Worm (Caenorhabditis elegans): ENCODE measurements around the gene gfi-3.

gfi-3 gene

DNA sequence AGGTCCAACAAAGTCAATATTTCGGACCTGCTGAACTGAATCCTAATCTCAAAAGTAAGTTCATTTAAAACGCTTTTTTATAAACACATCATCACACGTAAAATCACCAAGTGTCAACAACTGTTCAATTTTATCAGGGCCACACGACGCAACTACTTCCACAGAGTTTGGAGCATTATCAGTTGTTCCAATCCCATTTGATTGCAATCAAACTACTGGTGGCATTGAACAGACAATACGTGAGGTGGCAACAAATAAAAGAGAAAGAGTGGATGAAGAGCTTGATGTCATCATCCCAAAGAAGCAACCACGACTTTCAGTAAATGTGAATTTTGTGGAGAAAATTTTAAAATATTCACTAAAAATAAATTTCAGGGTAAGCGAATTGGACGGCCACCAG is 16.2 kb downstream of the gfi-3 start:
- TF ChIP-seq daf-16 (GFP tag; optimal IDR thresholded peaks at IDR 0.05), result peak in 1 of 2 experiments; percentile 1
- TF ChIP-seq daf-16 (tag; optimal IDR thresholded peaks at IDR 0.05), result peak; percentile 17
- TF ChIP-seq nhr-6 (tag; optimal IDR thresholded peaks at IDR 0.05), result no peak

DNA sequence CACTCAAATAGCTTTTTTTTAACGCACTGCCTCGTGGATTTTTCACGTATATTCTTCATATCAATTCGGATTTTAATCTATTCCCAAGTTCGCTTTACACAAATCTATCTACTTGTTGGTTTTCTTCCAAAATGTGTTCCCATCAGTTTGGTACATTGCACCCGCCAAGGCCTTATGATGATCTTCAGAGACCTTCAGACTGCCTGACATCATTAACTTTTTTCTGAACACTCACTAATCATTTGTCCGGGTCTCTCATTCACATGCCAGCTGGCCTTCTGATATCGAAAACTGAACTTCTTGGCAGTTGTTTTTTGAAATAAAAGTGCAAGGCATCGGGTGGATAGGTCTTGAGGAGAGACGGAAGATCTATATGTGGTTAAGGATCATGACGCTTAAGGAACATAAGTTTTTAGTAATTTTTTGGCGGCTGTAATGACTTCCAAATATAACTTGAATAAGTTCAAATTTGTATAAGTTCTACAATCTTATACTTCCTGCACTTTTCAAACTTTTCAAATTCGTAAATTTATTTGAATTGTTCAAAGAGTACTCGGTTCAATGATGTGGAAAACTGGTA is 19.5 kb downstream of the gfi-3 start:
- TF ChIP-seq lsy-2 (tag; optimal IDR thresholded peaks at IDR 0.05) (peak in 1 of 2 experiments; percentile 27), tra-1 (GFP tag; IDR thresholded peaks at IDR 0.05) (peak; percentile 45; the same call in 1 of the 2 replicates), hlh-30 (tag; optimal IDR thresholded peaks at IDR 0.05; ENCODE audit: insufficient read depth) (peak; percentile 86), attf-4 (tag; optimal IDR thresholded peaks at IDR 0.05) (no peak), nhr-25 (tag; optimal IDR thresholded peaks at IDR 0.05; ENCODE audit: borderline replicate concordance, insufficient read depth) (peak; percentile 8), egl-27 (tag; optimal IDR thresholded peaks at IDR 0.05) (no peak), mdl-1 (tag; optimal IDR thresholded peaks at IDR 0.05) (peak in 1 of 2 experiments; percentile 45), jun-1 (tag; optimal IDR thresholded peaks at IDR 0.05) (no peak), nhr-48 (tag; optimal IDR thresholded peaks at IDR 0.05) (peak; percentile 4), ctbp-1 (GFP tag; IDR thresholded peaks at IDR 0.05) (0 out of 2 replicates have a peak, but pooled peaks have one; percentile 39), dmd-6 (GFP tag; IDR thresholded peaks at IDR 0.05) (peak; percentile 41), ZK546.5 (tag; optimal IDR thresholded peaks at IDR 0.05) (no peak), snpc-1.2 (GFP tag; IDR thresholded peaks at IDR 0.05) (no peak), aha-1 (tag) (peak; percentile 90), unc-62 (GFP tag; optimal IDR thresholded peaks at IDR 0.05 in 1 of 2) (peak in 1 of 2 experiments; percentile 97), unc-62 (tag; optimal IDR thresholded peaks at IDR 0.05) (no peak), ceh-28 (tag; optimal IDR thresholded peaks at IDR 0.05) (no peak), hlh-11 (tag; optimal IDR thresholded peaks at IDR 0.05) (peak; percentile 11), ceh-62 (tag; optimal IDR thresholded peaks at IDR 0.05) (no peak), nhr-28 (tag; optimal IDR thresholded peaks at IDR 0.05) (peak; percentile 60), Y5F2A.4 (GFP tag; optimal IDR thresholded peaks at IDR 0.05) (no peak), daf-16 (GFP tag; optimal IDR thresholded peaks at IDR 0.05) (no peak), daf-16 (tag; optimal IDR thresholded peaks at IDR 0.05) (no peak)

DNA sequence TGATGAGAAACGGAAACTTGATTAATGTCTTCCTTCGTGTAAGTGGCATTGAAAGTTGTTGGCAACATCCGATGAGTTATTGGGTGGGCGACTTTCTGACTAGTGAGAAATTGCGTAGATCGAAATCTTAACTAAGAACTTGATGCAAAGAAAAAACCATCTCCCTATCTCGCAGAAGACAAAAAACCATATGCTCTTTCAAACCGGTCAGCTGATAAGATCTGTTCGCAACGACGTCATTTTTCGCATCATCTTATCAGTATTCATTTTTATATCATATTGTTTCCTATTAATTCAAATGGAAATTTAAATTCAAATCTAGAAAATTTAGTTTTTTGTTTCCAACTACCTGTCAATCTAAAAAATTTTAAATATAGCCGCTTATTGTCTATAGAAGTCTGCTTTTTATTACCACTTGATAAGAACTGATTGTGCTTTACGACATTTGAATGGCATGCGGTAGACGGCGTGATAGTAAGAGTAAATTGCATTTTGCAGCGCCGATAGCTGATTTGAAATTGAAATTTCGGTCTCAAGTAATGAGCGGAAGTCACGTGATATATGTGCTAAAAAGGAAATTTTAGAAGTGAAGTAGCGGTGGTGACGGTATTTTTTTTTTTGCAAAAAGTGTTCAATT is 20.2 kb downstream of the gfi-3 start:
- TF ChIP-seq Y75B8A.6 (GFP tag; IDR thresholded peaks at IDR 0.05) (peak; percentile 51; the same call in 1 of the 2 replicates), vab-7 (GFP tag; IDR thresholded peaks at IDR 0.05) (no peak), gei-8 (GFP tag; optimal IDR thresholded peaks at IDR 0.05) (peak; percentile 94), attf-4 (tag; optimal IDR thresholded peaks at IDR 0.05) (no peak), php-3 (GFP tag; IDR thresholded peaks at IDR 0.05) (peak; percentile 99), nhr-111 (GFP tag; optimal IDR thresholded peaks at IDR 0.05) (no peak), hif-1 (tag; optimal IDR thresholded peaks at IDR 0.05) (peak in 1 of 2 experiments; percentile 24), lin-1 (GFP tag; IDR thresholded peaks at IDR 0.05) (peak; percentile 86), lin-38 (GFP tag; IDR thresholded peaks at IDR 0.05) (peak; percentile 34; the same call in 1 of the 2 replicates), saeg-2 (GFP tag; IDR thresholded peaks at IDR 0.05) (peak; percentile 88), R02D3.7 (tag; optimal IDR thresholded peaks at IDR 0.05) (no peak), aha-1 (tag) (peak; percentile 78), F44E2.7 (GFP tag; IDR thresholded peaks at IDR 0.05) (no peak), nhr-28 (tag; optimal IDR thresholded peaks at IDR 0.05) (peak; percentile 65), ceh-20 (GFP tag; IDR thresholded peaks at IDR 0.05) (0 out of 2 replicates have a peak, but pooled peaks have one; percentile 9), T20F7.1 (GFP tag; optimal IDR thresholded peaks at IDR 0.05) (peak; percentile 54), pqm-1 (tag; optimal IDR thresholded peaks at IDR 0.05) (peak; percentile 69), daf-16 (GFP tag; optimal IDR thresholded peaks at IDR 0.05) (peak in 1 of 2 experiments; percentile 93), daf-16 (tag; optimal IDR thresholded peaks at IDR 0.05) (peak; percentile 65), ztf-7 (tag; optimal IDR thresholded peaks at IDR 0.05) (peak; percentile 2), mdl-1 (tag; optimal IDR thresholded peaks at IDR 0.05) (peak in 1 of 2 experiments; percentile 62), T26A8.4 (GFP tag; IDR thresholded peaks at IDR 0.05) (no peak), lsy-2 (tag; optimal IDR thresholded peaks at IDR 0.05) (peak in 1 of 2 experiments; percentile 5), daf-12 (tag; optimal IDR thresholded peaks at IDR 0.05) (no peak), nhr-102 (tag; optimal IDR thresholded peaks at IDR 0.05) (peak; percentile 94), tra-1 (GFP tag; IDR thresholded peaks at IDR 0.05) (peak; percentile 99), nhr-10 (tag; optimal IDR thresholded peaks at IDR 0.05) (no peak), dve-1 (tag; optimal IDR thresholded peaks at IDR 0.05; ENCODE audit: insufficient read depth) (peak; percentile 95), lin-15B (tag; optimal IDR thresholded peaks at IDR 0.05) (no peak), nhr-48 (tag; optimal IDR thresholded peaks at IDR 0.05) (peak; percentile 91)

All from whole organism, L4 larva.